Worm (Caenorhabditis elegans) whole organism, L1 larva: ENCODE measurements around the gene C13G5.2.

ENCODE experiments used
- C04F5.9 ChIP-seq: sonication (generic microtip); optimal IDR thresholded peaks from 2 replicates; lab custom pipeline; 2016; ENCODE audit warnings: missing genetic modification characterization, missing compliant biosample characterization
- C16A3.4 ChIP-seq: fragments of 150-350 bp; optimal IDR thresholded peaks from 2 replicates; lab custom pipeline; 2014; ENCODE audit warnings: missing biosample characterization, missing genetic modification characterization
- C34B4.2 ChIP-seq: sonication (generic microtip); optimal IDR thresholded peaks from 2 replicates; lab custom pipeline; 2017; ENCODE audit warnings: mild to moderate bottlenecking, missing genetic modification characterization, missing compliant biosample characterization
- aha-1 ChIP-seq: fragments of 150-350 bp; optimal IDR thresholded peaks from 2 replicates; lab custom pipeline; 2014; ENCODE audit warnings: missing biosample characterization, missing genetic modification characterization
- alr-1 ChIP-seq: fragments of 200-800 bp; sonication (Bioruptor generic); optimal IDR thresholded peaks from 2 replicates; lab custom pipeline; 2018; ENCODE audit warnings: borderline replicate concordance, mild to moderate bottlenecking, missing genetic modification characterization, missing compliant biosample characterization
- ama-1 ChIP-seq: fragments of 150-350 bp; optimal IDR thresholded peaks from 2 replicates; lab custom pipeline; 2014
- ceh-8 ChIP-seq: fragments of 200-800 bp; sonication (Bioruptor generic); optimal IDR thresholded peaks from 2 replicates; lab custom pipeline; 2018; ENCODE audit warnings: mild to moderate bottlenecking, missing genetic modification characterization, moderate library complexity, missing compliant biosample characterization
- ceh-82 ChIP-seq, 3 experiments: fragments of 150-350 bp in 1 of 3; sonication (generic microtip) in 2 of 3; optimal IDR thresholded peaks; 2 replicates each; lab custom pipeline; 2014 to 2017; ENCODE audit warnings: missing biosample characterization in 3 of 3, missing genetic modification characterization in 3 of 3
- ces-1 ChIP-seq: fragments of 150-350 bp; optimal IDR thresholded peaks from 2 replicates; lab custom pipeline; 2014; ENCODE audit warnings: missing biosample characterization, missing genetic modification reagents, missing genetic modification characterization
- dpl-1 ChIP-seq, 3 experiments: fragments of 150-350 bp in 2 of 3; sonication (generic microtip) in 1 of 3; optimal IDR thresholded peaks; 2 replicates each; lab custom pipeline; 2014 to 2017; ENCODE audit warnings: missing biosample characterization in 3 of 3, missing genetic modification characterization in 3 of 3, missing genetic modification reagents in 3 of 3
- dsc-1 ChIP-seq: sonication (generic microtip); optimal IDR thresholded peaks from 2 replicates; lab custom pipeline; 2016; ENCODE audit warnings: mild to moderate bottlenecking, missing genetic modification characterization, missing compliant biosample characterization
- efl-1 ChIP-seq, 4 experiments: fragments of 150-350 bp; optimal IDR thresholded peaks in 3 of 4; peaks in 1 of 4; 1 replicate in 1 of 4; 2 replicates in 3 of 4; lab custom pipeline; 2014; ENCODE audit warnings: missing biosample characterization in 2 of 4, missing genetic modification characterization in 2 of 4, missing genetic modification reagents in 2 of 4
- elt-3 ChIP-seq, 6 experiments: fragments of 150-350 bp in 1 of 6; sonication (generic microtip); optimal IDR thresholded peaks; 2 replicates each; lab custom pipeline; 2017 to 2018; ENCODE audit warnings: missing biosample characterization in 6 of 6, missing genetic modification characterization in 6 of 6, inconsistent platforms in 1 of 6
- ets-5 ChIP-seq: fragments of 200-800 bp; sonication (Bioruptor generic); IDR thresholded peaks from 2 replicates; pipeline ENCODE4 v1.3.6; 2022; ENCODE audit warnings: missing genetic modification characterization, missing compliant biosample characterization
- fkh-4 ChIP-seq: sonication (generic microtip); optimal IDR thresholded peaks from 2 replicates; lab custom pipeline; 2016; ENCODE audit warnings: missing compliant biosample characterization, missing genetic modification characterization, borderline replicate concordance
- hlh-17 ChIP-seq: fragments of 200-800 bp; sonication (Bioruptor generic); optimal IDR thresholded peaks from 2 replicates; lab custom pipeline; 2018; ENCODE audit warnings: missing genetic modification characterization, mild to moderate bottlenecking, missing compliant biosample characterization, moderate library complexity, borderline replicate concordance
- hlh-4 ChIP-seq: sonication (generic microtip); optimal IDR thresholded peaks from 2 replicates; lab custom pipeline; 2016; ENCODE audit warnings: mild to moderate bottlenecking, missing genetic modification characterization, missing compliant biosample characterization
- hpl-2 ChIP-seq: fragments of 150-350 bp; optimal IDR thresholded peaks from 2 replicates; lab custom pipeline; 2014; ENCODE audit warnings: missing biosample characterization, missing genetic modification reagents, missing genetic modification characterization
- jun-1 ChIP-seq: fragments of 150-350 bp; optimal IDR thresholded peaks from 2 replicates; lab custom pipeline; 2014; ENCODE audit warnings: missing biosample characterization, missing genetic modification reagents, missing genetic modification characterization
- lin-13 ChIP-seq: fragments of 150-350 bp; optimal IDR thresholded peaks from 2 replicates; lab custom pipeline; 2014; ENCODE audit warnings: missing biosample characterization, missing genetic modification reagents, missing genetic modification characterization
- lin-15B ChIP-seq: fragments of 150-350 bp; sonication (generic microtip); optimal IDR thresholded peaks from 3 replicates; lab custom pipeline; 2014; ENCODE audit warnings: missing biosample characterization, missing genetic modification characterization
- lin-35 ChIP-seq, 2 experiments: fragments of 150-350 bp; optimal IDR thresholded peaks; 2 replicates each; lab custom pipeline; 2014; ENCODE audit warnings: missing biosample characterization in 2 of 2, missing genetic modification characterization in 2 of 2, missing genetic modification reagents in 2 of 2
- mab-9 ChIP-seq: fragments of 200-800 bp; sonication (Bioruptor generic); IDR thresholded peaks from 2 replicates; pipeline ENCODE4 v1.3.6; 2022; ENCODE audit warnings: missing genetic modification reagents, missing genetic modification characterization, missing compliant biosample characterization
- nhr-11 ChIP-seq: fragments of 150-350 bp; optimal IDR thresholded peaks from 2 replicates; lab custom pipeline; 2014; ENCODE audit warnings: missing biosample characterization, missing genetic modification characterization
- nhr-20 ChIP-seq: sonication (generic microtip); optimal IDR thresholded peaks from 2 replicates; lab custom pipeline; 2016; ENCODE audit warnings: mild to moderate bottlenecking, missing genetic modification characterization, missing compliant biosample characterization
- nhr-28 ChIP-seq: fragments of 150-350 bp; optimal IDR thresholded peaks from 2 replicates; lab custom pipeline; 2014; ENCODE audit warnings: missing biosample characterization, missing genetic modification characterization
- pag-3 ChIP-seq: sonication (generic microtip); optimal IDR thresholded peaks from 2 replicates; lab custom pipeline; 2017; ENCODE audit warnings: missing genetic modification characterization, mild to moderate bottlenecking, missing compliant biosample characterization, antibody characterized with exemption, borderline replicate concordance; ENCODE audit not compliant: insufficient read depth
- rnt-1 ChIP-seq: sonication (generic microtip); optimal IDR thresholded peaks from 2 replicates; lab custom pipeline; 2016; ENCODE audit warnings: mild to moderate bottlenecking, missing genetic modification characterization, moderate library complexity, missing compliant biosample characterization
- snpc-4 ChIP-seq: fragments of 150-350 bp; optimal IDR thresholded peaks from 2 replicates; lab custom pipeline; 2014; ENCODE audit warnings: missing biosample characterization, missing genetic modification characterization
- sox-4 ChIP-seq: sonication (generic microtip); optimal IDR thresholded peaks from 2 replicates; lab custom pipeline; 2016; ENCODE audit warnings: missing genetic modification characterization, missing compliant biosample characterization
- sup-37 ChIP-seq: fragments of 200-800 bp; sonication (Bioruptor generic); optimal IDR thresholded peaks from 2 replicates; lab custom pipeline; 2018; ENCODE audit warnings: mild to moderate bottlenecking, missing genetic modification characterization, missing compliant biosample characterization
- swsn-7 ChIP-seq: sonication (generic microtip); optimal IDR thresholded peaks from 2 replicates; lab custom pipeline; 2016; ENCODE audit warnings: missing genetic modification characterization, missing compliant biosample characterization
- unc-98 ChIP-seq: fragments of 200-800 bp; sonication (Bioruptor generic); IDR thresholded peaks from 2 replicates; pipeline ENCODE4 v1.3.6; 2022; ENCODE audit warnings: missing genetic modification characterization, missing compliant biosample characterization
- xbp-1 ChIP-seq: sonication (generic microtip); optimal IDR thresholded peaks from 2 replicates; lab custom pipeline; 2016; ENCODE audit warnings: missing genetic modification characterization, missing compliant biosample characterization
- zag-1 ChIP-seq: fragments of 150-350 bp; optimal IDR thresholded peaks from 2 replicates; lab custom pipeline; 2014; ENCODE audit warnings: missing biosample characterization, missing genetic modification characterization

The C13G5.2 gene

ce11 chrIII:8650235-8650817 lies 32.1 kb upstream of the C13G5.2 start, which contains the start of gene flp-23 (continued):
- TF ChIP-seq sup-37 (GFP tag; lab: Kevin White, UChicago) (no peak), zag-1 (tag; lab: Kevin White, UChicago) (no peak), nhr-20 (tag; lab: Kevin White, UChicago) (peak; percentile 9), mab-9 (GFP tag; lab: Robert Waterston, UW) (no peak), lin-35 (GFP tag; optimal IDR thresholded peaks at IDR 0.05; lab: Kevin White, UChicago) (peak; percentile 2 to 36), xbp-1 (tag; lab: Kevin White, UChicago) (peak; percentile 34), jun-1 (tag; lab: Kevin White, UChicago) (no peak), dsc-1 (tag; lab: Kevin White, UChicago) (peak; percentile 12), swsn-7 (tag; lab: Kevin White, UChicago) (peak; percentile 48)

- no peak for TF ChIP-seq mab-9 (GFP tag; lab: Robert Waterston, UW)
- TF ChIP-seq ama-1: no peak
- no peak for TF ChIP-seq sup-37 (GFP tag; lab: Kevin White, UChicago)
- TF ChIP-seq rnt-1 (tag; lab: Kevin White, UChicago): no peak
- no peak for TF ChIP-seq ceh-82 (tag; optimal IDR thresholded peaks at IDR 0.05; lab: Kevin White, UChicago)
- no peak for TF ChIP-seq sox-4 (tag; lab: Kevin White, UChicago)
- TF ChIP-seq lin-15B: no peak
- no peak for TF ChIP-seq unc-98 (GFP tag; lab: Robert Waterston, UW)
- TF ChIP-seq nhr-11 (tag; lab: Kevin White, UChicago): no peak
- TF ChIP-seq xbp-1 (tag; lab: Kevin White, UChicago): no peak
- TF ChIP-seq ets-5 (GFP tag; lab: Robert Waterston, UW): no peak
- no peak for TF ChIP-seq hlh-17 (GFP tag; lab: Kevin White, UChicago)
- TF ChIP-seq lin-35 (GFP tag; optimal IDR thresholded peaks at IDR 0.05; lab: Kevin White, UChicago): no peak
- TF ChIP-seq fkh-4 (tag; lab: Kevin White, UChicago): no peak
- TF ChIP-seq ces-1: no peak
- TF ChIP-seq aha-1 (tag; lab: Kevin White, UChicago): no peak
These were observed 30.3 kb upstream of the C13G5.2 start, which contains the start of gene F22B7.3 for ce11 chrIII:8648589-8648988. Gene F22B7.3, plus strand, starts transcription at chrIII:8648889.

- no peak for TF ChIP-seq efl-1 (optimal IDR thresholded peaks at IDR 0.05; lab: Kevin White, UChicago)
- TF ChIP-seq efl-1 (GFP tag; optimal IDR thresholded peaks at IDR 0.05 in 1 of 2; lab: Kevin White, UChicago): peak in 1 of 2 experiments; percentile 46
- TF ChIP-seq nhr-28: no peak
- no peak for TF ChIP-seq snpc-4 (tag; lab: Kevin White, UChicago)
These were observed 27.8 kb upstream of the C13G5.2 start for ce11 chrIII:8646021-8646420.

ce11 chrIII:8643639-8644038 lies 25.4 kb upstream of the C13G5.2 start, which contains the start of gene twk-7:
Gene twk-7, minus strand, starts transcription at chrIII:8643739.
- TF ChIP-seq elt-3 (tag; optimal IDR thresholded peaks at IDR 0.05; lab: Kevin White, UChicago) (no peak), sox-4 (tag; lab: Kevin White, UChicago) (no peak), ceh-8 (GFP tag; lab: Kevin White, UChicago) (no peak), C34B4.2 (tag; lab: Kevin White, UChicago) (no peak), lin-15B (no peak), hpl-2 (GFP tag; lab: Kevin White, UChicago) (no peak), C04F5.9 (tag; lab: Kevin White, UChicago) (no peak), pag-3 (no peak), alr-1 (tag; lab: Kevin White, UChicago) (no peak), hlh-4 (tag; lab: Kevin White, UChicago) (no peak), dpl-1 (GFP tag; optimal IDR thresholded peaks at IDR 0.05; lab: Kevin White, UChicago) (no peak), dsc-1 (tag; lab: Kevin White, UChicago) (no peak), lin-13 (GFP tag; lab: Kevin White, UChicago) (no peak), nhr-11 (tag; lab: Kevin White, UChicago) (no peak), sup-37 (GFP tag; lab: Kevin White, UChicago) (no peak), C16A3.4 (tag; lab: Kevin White, UChicago) (no peak)
